Worm (Caenorhabditis elegans) whole organism, young adult: ENCODE measurements around the gene T03F7.5.

Experiments
- Y53G8AR.9 ChIP-seq: fragments of 200-800 bp; sonication (Bioruptor generic); conservative IDR thresholded peaks from 2 replicates; pipeline ENCODE4 v1.3.6; 2022; ENCODE audit warnings: missing genetic modification reagents, missing genetic modification characterization, missing compliant biosample characterization
- attf-3 ChIP-seq: fragments of 200-800 bp; sonication (Bioruptor generic); conservative IDR thresholded peaks from 2 replicates; pipeline ENCODE4 v1.3.6; 2022; ENCODE audit warnings: missing genetic modification reagents, missing genetic modification characterization, missing compliant biosample characterization
- dox-1 ChIP-seq: fragments of 200-800 bp; sonication (Bioruptor generic); IDR thresholded peaks from 2 replicates; pipeline ENCODE4 v1.3.6; 2022; ENCODE audit warnings: missing genetic modification reagents, missing genetic modification characterization, missing compliant biosample characterization
- egrh-3 ChIP-seq: fragments of 200-800 bp; sonication (Bioruptor generic); IDR thresholded peaks from 2 replicates; pipeline ENCODE4 v1.3.6; 2022; ENCODE audit warnings: missing genetic modification reagents, missing genetic modification characterization, missing compliant biosample characterization
- hrde-1 ChIP-seq: sonication (generic microtip); optimal IDR thresholded peaks from 2 replicates; lab custom pipeline; 2016; ENCODE audit warnings: missing genetic modification characterization, mild to moderate bottlenecking, missing compliant biosample characterization, moderate library complexity, missing genotype, missing genetic modification reagents, borderline replicate concordance
- lsy-27 ChIP-seq: sonication (generic microtip); optimal IDR thresholded peaks from 2 replicates; lab custom pipeline; 2017; ENCODE audit warnings: missing genetic modification characterization, mild to moderate bottlenecking, missing compliant biosample characterization, antibody characterized with exemption, missing genotype, borderline replicate concordance; ENCODE audit not compliant: insufficient read depth
- sea-2 ChIP-seq: fragments of 200-800 bp; sonication (Bioruptor generic); IDR thresholded peaks from 2 replicates; pipeline ENCODE4 v1.3.6; 2022; ENCODE audit warnings: missing genetic modification characterization, missing compliant biosample characterization
- tbx-9 ChIP-seq: sonication (generic microtip); optimal IDR thresholded peaks from 2 replicates; lab custom pipeline; 2016; ENCODE audit warnings: borderline replicate concordance, missing genetic modification characterization, inconsistent platforms, missing compliant biosample characterization
- unc-62 ChIP-seq: fragments of 150-350 bp; optimal IDR thresholded peaks from 2 replicates; lab custom pipeline; 2014; ENCODE audit warnings: missing biosample characterization, missing genetic modification reagents, missing genetic modification characterization
- zfh-2 ChIP-seq: fragments of 200-800 bp; sonication (Bioruptor generic); conservative IDR thresholded peaks from 2 replicates; pipeline ENCODE4 v1.3.6; 2022; ENCODE audit warnings: missing genetic modification reagents, missing genetic modification characterization, missing compliant biosample characterization

DNA sequence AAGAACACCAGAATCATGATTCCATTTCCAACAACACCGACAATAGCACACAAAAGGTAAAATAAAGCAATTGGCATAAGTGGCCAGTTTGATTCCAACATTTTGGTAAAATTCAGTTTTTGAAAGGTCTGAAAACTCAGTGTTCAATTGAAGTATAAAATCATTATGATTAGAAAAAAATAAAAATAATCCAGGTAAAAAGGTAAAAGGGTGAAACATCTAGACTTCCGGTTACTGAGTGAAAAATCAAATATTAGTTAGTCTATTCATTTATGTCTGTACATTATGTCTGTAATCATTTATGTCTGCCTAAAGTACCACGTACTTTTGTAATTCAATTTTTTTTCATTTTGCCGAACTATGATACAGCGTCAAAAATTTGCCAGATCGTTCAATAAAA is 43.6 kb downstream of the T03F7.5 start, which contains the start of gene srsx-31:
- no peak for TF ChIP-seq egrh-3 (GFP tag; lab: Robert Waterston, UW)
- no peak for TF ChIP-seq dox-1 (GFP tag; lab: Robert Waterston, UW)
- TF ChIP-seq attf-3 (GFP tag; lab: Robert Waterston, UW) = no peak
- TF ChIP-seq hrde-1 = no peak
- no peak for TF ChIP-seq sea-2 (GFP tag; lab: Robert Waterston, UW)
- no peak for TF ChIP-seq zfh-2 (GFP tag; lab: Robert Waterston, UW)
- no peak for TF ChIP-seq lsy-27 (tag; lab: Kevin White, UChicago)
- no peak for TF ChIP-seq tbx-9
- TF ChIP-seq Y53G8AR.9 (GFP tag; lab: Robert Waterston, UW) = no peak
- TF ChIP-seq unc-62 = no peak
